Fruit fly (Drosophila melanogaster) S2 (cell line): Measurements from ENCODE around the gene CG14455.

Experiments used
- CG8478 ChIP-seq: fragments of >200 bp; optimal IDR thresholded peaks from 2 replicates; lab custom pipeline; 2018
- CTCF ChIP-seq, 2 experiments: fragments of >200 bp; optimal IDR thresholded peaks; 2 replicates each; lab custom pipeline; 2018

DNA sequence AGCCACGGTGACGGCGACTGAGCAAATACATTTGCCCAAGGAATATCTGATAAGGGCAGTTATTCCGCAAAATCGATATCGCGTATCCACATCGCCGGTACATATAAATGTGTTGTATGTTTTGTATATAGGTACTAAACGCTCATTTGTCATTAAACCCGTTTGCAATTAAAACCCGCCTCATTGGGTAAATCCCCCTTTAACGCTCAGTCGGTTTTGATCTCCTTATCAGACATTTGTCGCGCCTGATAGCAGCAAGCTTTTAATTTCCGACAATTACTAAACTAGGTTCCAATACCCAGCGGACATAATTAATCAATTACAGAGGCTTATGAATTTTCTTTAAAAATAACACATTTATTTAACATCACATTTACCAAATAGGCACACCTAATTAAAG is 44.5 kb upstream of the CG14455 start:
- no peak for TF ChIP-seq CG8478 (lab: Kevin White, UChicago)
- no peak for TF ChIP-seq CTCF (optimal IDR thresholded peaks at IDR 0.05; lab: Kevin White, UChicago)
